Fruit fly (Drosophila melanogaster) whole organism, embryonic: Measurements from ENCODE around the gene SKIP.

ENCODE experiments used
- CG14441 ChIP-seq: fragments of 200-800 bp; sonication (Bioruptor generic); IDR thresholded peaks from 2 replicates; pipeline ENCODE4 v1.3.6; 2022; ENCODE audit warnings: missing biosample characterization, missing genetic modification characterization
- CG2889 ChIP-seq: fragments of 200-800 bp; sonication (Bioruptor generic); IDR thresholded peaks from 3 replicates; pipeline ENCODE4 v1.3.6; 2022; ENCODE audit warnings: missing biosample characterization, missing genetic modification characterization
- HLHmδ ChIP-seq: fragments of 200-800 bp; sonication (Bioruptor generic); optimal IDR thresholded peaks from 2 replicates; lab custom pipeline; 2018; ENCODE audit warnings: missing biosample characterization, mild to moderate bottlenecking, missing genetic modification characterization, moderate library complexity
- kah ChIP-seq: fragments of 200-800 bp; sonication (Bioruptor generic); optimal IDR thresholded peaks from 2 replicates; lab custom pipeline; 2018; ENCODE audit warnings: missing biosample characterization, mild to moderate bottlenecking, missing genetic modification characterization
- row ChIP-seq: fragments of 200-800 bp; sonication (Bioruptor generic); IDR thresholded peaks from 3 replicates; pipeline ENCODE4 v1.3.6; 2022; ENCODE audit warnings: missing biosample characterization, missing genetic modification characterization
- ttk ChIP-seq: fragments of 200-800 bp; sonication (Bioruptor generic); IDR thresholded peaks from 2 replicates; pipeline ENCODE4 v2.1.2; 2022; ENCODE audit warnings: missing biosample characterization, missing genetic modification characterization
- zf30C ChIP-seq: fragments of 200-800 bp; sonication (Bioruptor generic); optimal IDR thresholded peaks from 3 replicates; lab custom pipeline; 2018; ENCODE audit warnings: missing biosample characterization, mild to moderate bottlenecking, missing genetic modification characterization

dm6 chr3R:22334050-22334449, 200.4 kb downstream of the SKIP start, which contains the start of gene CG5391:
- TF ChIP-seq CG2889 (GFP tag; lab: Robert Waterston, UW), result no peak
- no peak for TF ChIP-seq CG14441
- TF ChIP-seq zf30C (GFP tag; lab: Kevin White, UChicago), result no peak
- TF ChIP-seq row (GFP tag; lab: Robert Waterston, UW), result no peak
- no peak for TF ChIP-seq HLHmδ (GFP tag; lab: Kevin White, UChicago)
- TF ChIP-seq kah (GFP tag; lab: Kevin White, UChicago), result no peak
- no peak for TF ChIP-seq ttk (GFP tag; lab: Robert Waterston, UW)
